Worm (Caenorhabditis elegans) whole organism, young adult: Measurements from ENCODE around the gene Y41D4A.6.

Experiments used
- B0035.1 ChIP-seq: sonication (generic microtip); optimal IDR thresholded peaks from 2 replicates; lab custom pipeline; 2016; ENCODE audit warnings: missing genetic modification characterization, mild to moderate bottlenecking, missing compliant biosample characterization, missing genotype, missing genetic modification reagents
- C06A6.2 ChIP-seq: fragments of 200-800 bp; sonication (Bioruptor generic); conservative IDR thresholded peaks from 2 replicates; pipeline ENCODE4 v1.3.6; 2022; ENCODE audit warnings: missing genetic modification characterization, missing compliant biosample characterization
- D2030.7 ChIP-seq: fragments of 200-800 bp; sonication (Bioruptor generic); IDR thresholded peaks from 2 replicates; pipeline ENCODE4 v1.3.6; 2022; ENCODE audit warnings: missing genetic modification reagents, missing genetic modification characterization, missing compliant biosample characterization
- F23B12.7 ChIP-seq: sonication (generic microtip); optimal IDR thresholded peaks from 2 replicates; lab custom pipeline; 2017; ENCODE audit warnings: missing genetic modification characterization, mild to moderate bottlenecking, missing compliant biosample characterization, antibody characterized with exemption, moderate library complexity; ENCODE audit not compliant: insufficient read depth
- F37B4.10 ChIP-seq: fragments of 200-800 bp; sonication (Bioruptor generic); IDR thresholded peaks from 2 replicates; pipeline ENCODE4 v1.3.6; 2022; ENCODE audit warnings: missing genetic modification characterization, missing compliant biosample characterization
- F39B2.1 ChIP-seq: fragments of 200-800 bp; sonication (Bioruptor generic); IDR thresholded peaks from 2 replicates; pipeline ENCODE4 v1.3.6; 2022; ENCODE audit warnings: missing genetic modification reagents, missing genetic modification characterization, missing compliant biosample characterization
- F49E8.2 ChIP-seq: sonication (generic microtip); optimal IDR thresholded peaks from 3 replicates; lab custom pipeline; 2017; ENCODE audit warnings: missing genetic modification characterization, mild to moderate bottlenecking, missing compliant biosample characterization, antibody characterized with exemption, moderate library complexity; ENCODE audit not compliant: insufficient read depth
- F57A8.1 ChIP-seq: fragments of 200-800 bp; sonication (Bioruptor generic); optimal IDR thresholded peaks from 2 replicates; lab custom pipeline; 2018; ENCODE audit warnings: mild to moderate bottlenecking, missing genetic modification characterization, moderate library complexity, missing compliant biosample characterization
- F57C9.4 ChIP-seq: sonication (generic microtip); optimal IDR thresholded peaks from 2 replicates; lab custom pipeline; 2017; ENCODE audit warnings: mild to moderate bottlenecking, missing genetic modification characterization, missing compliant biosample characterization
- T07F8.4 ChIP-seq: sonication (generic microtip); optimal IDR thresholded peaks from 2 replicates; lab custom pipeline; 2016; ENCODE audit warnings: mild to moderate bottlenecking, missing genetic modification characterization, moderate library complexity, missing compliant biosample characterization
- akir-1 ChIP-seq: fragments of 200-800 bp; sonication (Bioruptor generic); optimal IDR thresholded peaks from 2 replicates; lab custom pipeline; 2018; ENCODE audit warnings: mild to moderate bottlenecking, missing genetic modification characterization, moderate library complexity, missing compliant biosample characterization
- aptf-2 ChIP-seq: fragments of 200-800 bp; sonication (Bioruptor generic); conservative IDR thresholded peaks from 2 replicates; pipeline ENCODE4 v1.3.6; 2022; ENCODE audit warnings: missing genetic modification reagents, missing genetic modification characterization, missing compliant biosample characterization
- atf-7 ChIP-seq: sonication (generic microtip); optimal IDR thresholded peaks from 2 replicates; lab custom pipeline; 2017; ENCODE audit warnings: mild to moderate bottlenecking, missing genetic modification characterization, missing compliant biosample characterization
- attf-3 ChIP-seq: fragments of 200-800 bp; sonication (Bioruptor generic); conservative IDR thresholded peaks from 2 replicates; pipeline ENCODE4 v1.3.6; 2022; ENCODE audit warnings: missing genetic modification reagents, missing genetic modification characterization, missing compliant biosample characterization
- bed-1 ChIP-seq: fragments of 200-800 bp; sonication (Bioruptor generic); IDR thresholded peaks from 2 replicates; pipeline ENCODE4 v1.3.6; 2022; ENCODE audit warnings: missing genetic modification reagents, missing genetic modification characterization, missing compliant biosample characterization
- cebp-2 ChIP-seq: fragments of 200-800 bp; sonication (Bioruptor generic); IDR thresholded peaks from 2 replicates; pipeline ENCODE4 v1.3.6; 2022; ENCODE audit warnings: missing genetic modification characterization, missing compliant biosample characterization
- ceh-27 ChIP-seq: fragments of 200-800 bp; sonication (Bioruptor generic); optimal IDR thresholded peaks from 2 replicates; lab custom pipeline; 2018; ENCODE audit warnings: mild to moderate bottlenecking, missing genetic modification characterization, moderate library complexity, missing compliant biosample characterization
- ceh-79 ChIP-seq: sonication (generic microtip); optimal IDR thresholded peaks from 2 replicates; lab custom pipeline; 2017; ENCODE audit warnings: mild to moderate bottlenecking, missing genetic modification characterization, missing compliant biosample characterization
- die-1 ChIP-seq: sonication (generic microtip); optimal IDR thresholded peaks from 2 replicates; lab custom pipeline; 2016; ENCODE audit warnings: missing genotype, mild to moderate bottlenecking, missing genetic modification characterization, missing compliant biosample characterization
- dpff-1 ChIP-seq: sonication (generic microtip); optimal IDR thresholded peaks from 2 replicates; lab custom pipeline; 2017; ENCODE audit warnings: mild to moderate bottlenecking, missing genetic modification characterization, missing compliant biosample characterization
- dpl-1 ChIP-seq: fragments of 150-350 bp; optimal IDR thresholded peaks from 2 replicates; lab custom pipeline; 2014; ENCODE audit warnings: missing biosample characterization, missing genetic modification reagents, missing genetic modification characterization
- egl-44 ChIP-seq: fragments of 200-800 bp; sonication (Bioruptor generic); IDR thresholded peaks from 2 replicates; pipeline ENCODE4 v1.3.6; 2022; ENCODE audit warnings: missing genetic modification reagents, missing genetic modification characterization, missing compliant biosample characterization
- ekl-4 ChIP-seq: fragments of 200-800 bp; sonication (Bioruptor generic); IDR thresholded peaks from 2 replicates; pipeline ENCODE4 v1.3.6; 2022; ENCODE audit warnings: missing genetic modification reagents, missing genetic modification characterization, missing compliant biosample characterization
- fkh-3 ChIP-seq: sonication (generic microtip); optimal IDR thresholded peaks from 2 replicates; lab custom pipeline; 2016; ENCODE audit warnings: mild to moderate bottlenecking, missing genetic modification characterization, missing compliant biosample characterization
- gei-17 ChIP-seq: fragments of 200-800 bp; sonication (Bioruptor generic); optimal IDR thresholded peaks from 2 replicates; lab custom pipeline; 2018; ENCODE audit warnings: mild to moderate bottlenecking, missing genetic modification characterization, missing compliant biosample characterization
- hlh-12 ChIP-seq: sonication (generic microtip); optimal IDR thresholded peaks from 2 replicates; lab custom pipeline; 2016; ENCODE audit warnings: missing genetic modification characterization, missing compliant biosample characterization
- hmg-20 ChIP-seq: fragments of 200-800 bp; sonication (Bioruptor generic); IDR thresholded peaks from 2 replicates; pipeline ENCODE4 v1.3.6; 2022; ENCODE audit warnings: missing genetic modification reagents, missing genetic modification characterization, missing compliant biosample characterization
- hrde-1 ChIP-seq: sonication (generic microtip); optimal IDR thresholded peaks from 2 replicates; lab custom pipeline; 2016; ENCODE audit warnings: missing genetic modification characterization, mild to moderate bottlenecking, missing compliant biosample characterization, moderate library complexity, missing genotype, missing genetic modification reagents, borderline replicate concordance
- let-607 ChIP-seq, 2 experiments: fragments of 200-800 bp in 1 of 2; sonication (Bioruptor generic) in 1 of 2; sonication (generic microtip) in 1 of 2; optimal IDR thresholded peaks; 2 replicates each; lab custom pipeline; 2016 to 2018; ENCODE audit warnings: mild to moderate bottlenecking in 2 of 2, missing compliant biosample characterization in 2 of 2, missing genetic modification characterization in 2 of 2, moderate library complexity in 2 of 2, missing genotype in 1 of 2
- lin-35 ChIP-seq, 3 experiments: fragments of 150-350 bp in 2 of 3; sonication (generic microtip) in 1 of 3; optimal IDR thresholded peaks; 2 replicates each; lab custom pipeline; 2014 to 2018; ENCODE audit warnings: missing biosample characterization in 3 of 3, missing genetic modification characterization in 3 of 3, missing genetic modification reagents in 3 of 3
- lin-40 ChIP-seq: sonication (generic microtip); optimal IDR thresholded peaks from 2 replicates; lab custom pipeline; 2016; ENCODE audit warnings: missing genetic modification characterization, mild to moderate bottlenecking, missing compliant biosample characterization, missing genotype, missing genetic modification reagents
- lir-1 ChIP-seq: fragments of 200-800 bp; sonication (Bioruptor generic); conservative IDR thresholded peaks from 2 replicates; pipeline ENCODE4 v1.3.6; 2022; ENCODE audit warnings: missing genetic modification reagents, missing genetic modification characterization, missing compliant biosample characterization
- lsy-27 ChIP-seq: sonication (generic microtip); optimal IDR thresholded peaks from 2 replicates; lab custom pipeline; 2017; ENCODE audit warnings: missing genetic modification characterization, mild to moderate bottlenecking, missing compliant biosample characterization, antibody characterized with exemption, missing genotype, borderline replicate concordance; ENCODE audit not compliant: insufficient read depth
- madf-6 ChIP-seq: fragments of 200-800 bp; sonication (Bioruptor generic); IDR thresholded peaks from 2 replicates; pipeline ENCODE4 v1.3.6; 2022; ENCODE audit warnings: missing genetic modification reagents, missing genetic modification characterization, missing compliant biosample characterization
- madf-8 ChIP-seq: fragments of 200-800 bp; sonication (Bioruptor generic); conservative IDR thresholded peaks from 2 replicates; pipeline ENCODE4 v1.3.6; 2022; ENCODE audit warnings: missing genetic modification reagents, missing genetic modification characterization, missing compliant biosample characterization
- mcd-1 ChIP-seq: fragments of 200-800 bp; sonication (Bioruptor generic); IDR thresholded peaks from 2 replicates; pipeline ENCODE4 v1.3.6; 2022; ENCODE audit warnings: missing genetic modification reagents, missing genetic modification characterization, missing compliant biosample characterization
- nfya-1 ChIP-seq: sonication (generic microtip); optimal IDR thresholded peaks from 2 replicates; lab custom pipeline; 2017; ENCODE audit warnings: antibody characterized with exemption, missing compliant biosample characterization, missing genetic modification characterization, borderline replicate concordance; ENCODE audit not compliant: insufficient read depth
- nhr-179 ChIP-seq: sonication (generic microtip); optimal IDR thresholded peaks from 2 replicates; lab custom pipeline; 2016; ENCODE audit warnings: mild to moderate bottlenecking, missing genetic modification characterization, missing compliant biosample characterization
- nhr-27 ChIP-seq: fragments of 200-800 bp; sonication (Bioruptor generic); optimal IDR thresholded peaks from 2 replicates; lab custom pipeline; 2018; ENCODE audit warnings: mild to moderate bottlenecking, missing genetic modification characterization, moderate library complexity, missing compliant biosample characterization
- pha-4 ChIP-seq: fragments of 150-350 bp; sonication (generic microtip); optimal IDR thresholded peaks from 2 replicates; lab custom pipeline; 2014; ENCODE audit warnings: missing biosample characterization, missing genetic modification reagents, missing genetic modification characterization
- rcor-1 ChIP-seq: fragments of 200-800 bp; sonication (Bioruptor generic); IDR thresholded peaks from 2 replicates; pipeline ENCODE4 v1.3.6; 2022; ENCODE audit warnings: missing genetic modification reagents, missing genetic modification characterization, missing compliant biosample characterization
- snpc-3.4 ChIP-seq: sonication (generic microtip); optimal IDR thresholded peaks from 2 replicates; lab custom pipeline; 2017; ENCODE audit warnings: missing genetic modification characterization, mild to moderate bottlenecking, missing compliant biosample characterization, antibody characterized with exemption, moderate library complexity, missing genotype, missing genetic modification reagents
- snpc-4 ChIP-seq, 5 experiments: fragments of 150-350 bp in 1 of 5; sonication (generic microtip) in 4 of 5; optimal IDR thresholded peaks; 2 replicates each; lab custom pipeline; 2014 to 2018; ENCODE audit warnings: missing genetic modification characterization in 5 of 5, missing biosample characterization in 3 of 5, antibody characterized with exemption in 2 of 5, mild to moderate bottlenecking in 2 of 5, missing compliant biosample characterization in 2 of 5, missing genotype in 2 of 5, moderate library complexity in 2 of 5, missing genetic modification reagents in 1 of 5
- sptf-2 ChIP-seq: fragments of 200-800 bp; sonication (Bioruptor generic); optimal IDR thresholded peaks from 2 replicates; lab custom pipeline; 2018; ENCODE audit warnings: mild to moderate bottlenecking, missing genetic modification characterization, missing compliant biosample characterization
- tlf-1 ChIP-seq: fragments of 200-800 bp; sonication (Bioruptor generic); optimal IDR thresholded peaks from 2 replicates; lab custom pipeline; 2018; ENCODE audit warnings: mild to moderate bottlenecking, missing genetic modification characterization, missing compliant biosample characterization
- zim-3 ChIP-seq: sonication (generic microtip); optimal IDR thresholded peaks from 2 replicates; lab custom pipeline; 2017; ENCODE audit warnings: mild to moderate bottlenecking, missing genetic modification characterization, moderate library complexity, missing compliant biosample characterization
- ztf-18 ChIP-seq: sonication (generic microtip); optimal IDR thresholded peaks from 2 replicates; lab custom pipeline; 2016; ENCODE audit warnings: missing genotype, mild to moderate bottlenecking, missing genetic modification characterization, missing compliant biosample characterization

Gene Y41D4A.6

ce11 chrIV:1738324-1738730 lies 7.0 kb downstream of the Y41D4A.6 start (continued):
- TF ChIP-seq pha-4 (no peak), dpff-1 (tag; lab: Kevin White, UChicago) (no peak), F39B2.1 (GFP tag; lab: Robert Waterston, UW) (no peak), snpc-3.4 (peak; percentile 25), egl-44 (no peak), nhr-179 (tag; lab: Kevin White, UChicago) (no peak), C06A6.2 (GFP tag; lab: Robert Waterston, UW) (no peak), tlf-1 (GFP tag; lab: Kevin White, UChicago) (peak; percentile 77), rcor-1 (peak; percentile 54), ceh-27 (GFP tag; lab: Kevin White, UChicago) (peak; percentile 6), hrde-1 (tag; lab: Kevin White, UChicago) (no peak), gei-17 (GFP tag; lab: Kevin White, UChicago) (no peak), madf-6 (peak; percentile 93), attf-3 (peak; percentile 71), F57C9.4 (no peak), nfya-1 (tag; lab: Kevin White, UChicago) (no peak), ceh-79 (no peak), akir-1 (no peak), F57A8.1 (GFP tag; lab: Kevin White, UChicago) (no peak), let-607 (tag; optimal IDR thresholded peaks at IDR 0.05; lab: Kevin White, UChicago) (no peak), hmg-20 (no peak), nhr-27 (tag; lab: Kevin White, UChicago) (no peak), hlh-12 (tag; lab: Kevin White, UChicago) (no peak), lin-40 (tag; lab: Kevin White, UChicago) (peak; percentile 42), ztf-18 (tag; lab: Kevin White, UChicago) (no peak), snpc-4 (GFP tag; optimal IDR thresholded peaks at IDR 0.05; lab: Kevin White, UChicago) (no peak), snpc-4 (tag; optimal IDR thresholded peaks at IDR 0.05; lab: Kevin White, UChicago) (peak in 2 of 4 experiments; percentile 13 to 52), D2030.7 (GFP tag; lab: Robert Waterston, UW) (peak; percentile 81), mcd-1 (GFP tag; lab: Robert Waterston, UW) (peak; percentile 95), zim-3 (tag; lab: Kevin White, UChicago) (no peak), lsy-27 (tag; lab: Kevin White, UChicago) (no peak), madf-8 (GFP tag; lab: Robert Waterston, UW) (peak; percentile 80), lir-1 (GFP tag; lab: Robert Waterston, UW) (no peak), B0035.1 (no peak), F37B4.10 (no peak), F23B12.7 (no peak), bed-1 (no peak), atf-7 (no peak), sptf-2 (GFP tag; lab: Kevin White, UChicago) (no peak), ekl-4 (GFP tag; lab: Robert Waterston, UW) (peak; percentile 72), fkh-3 (tag; lab: Kevin White, UChicago) (no peak), die-1 (tag; lab: Kevin White, UChicago) (no peak), cebp-2 (GFP tag; lab: Robert Waterston, UW) (no peak), lin-35 (GFP tag; optimal IDR thresholded peaks at IDR 0.05; lab: Kevin White, UChicago) (peak in 1 of 3 experiments; percentile 61), dpl-1 (GFP tag; lab: Kevin White, UChicago) (peak; percentile 69), F49E8.2 (tag; lab: Kevin White, UChicago) (no peak), T07F8.4 (no peak), aptf-2 (GFP tag; lab: Robert Waterston, UW) (no peak)
